Worm (Caenorhabditis elegans) whole organism, L3 larva: ENCODE data around the gene rpn-9.

ENCODE experiments used
- R02D3.7 ChIP-seq: fragments of 150-350 bp; optimal IDR thresholded peaks from 2 replicates; lab custom pipeline; 2014; ENCODE audit warnings: missing biosample characterization, missing genetic modification characterization
- ZK546.5 ChIP-seq: sonication (generic microtip); optimal IDR thresholded peaks from 2 replicates; lab custom pipeline; 2017; ENCODE audit warnings: missing biosample characterization, missing genetic modification characterization
- aly-2 ChIP-seq: fragments of 150-350 bp; optimal IDR thresholded peaks from 2 replicates; lab custom pipeline; 2014; ENCODE audit warnings: missing biosample characterization, missing genetic modification characterization
- ama-1 ChIP-seq: fragments of 150-350 bp; optimal IDR thresholded peaks from 2 replicates; lab custom pipeline; 2018
- ceh-16 ChIP-seq: sonication (generic microtip); optimal IDR thresholded peaks from 2 replicates; lab custom pipeline; 2017; ENCODE audit warnings: missing biosample characterization, missing genetic modification characterization
- ceh-82 ChIP-seq: fragments of 150-350 bp; optimal IDR thresholded peaks from 2 replicates; lab custom pipeline; 2014; ENCODE audit warnings: missing biosample characterization, missing genetic modification characterization
- ceh-9 ChIP-seq: sonication (generic microtip); optimal IDR thresholded peaks from 2 replicates; lab custom pipeline; 2018; ENCODE audit warnings: missing biosample characterization, missing genetic modification characterization
- daf-12 ChIP-seq: fragments of 150-350 bp; optimal IDR thresholded peaks from 2 replicates; lab custom pipeline; 2014; ENCODE audit warnings: missing biosample characterization, missing genetic modification reagents, missing genetic modification characterization
- egl-27 ChIP-seq: sonication (generic microtip); optimal IDR thresholded peaks from 4 replicates; lab custom pipeline; 2017; ENCODE audit warnings: missing biosample characterization, missing genetic modification reagents, missing genetic modification characterization
- egl-5 ChIP-seq: fragments of 150-350 bp; optimal IDR thresholded peaks from 2 replicates; lab custom pipeline; 2017; ENCODE audit warnings: missing biosample characterization, missing genetic modification reagents, missing genetic modification characterization, inconsistent platforms
- elt-1 ChIP-seq: fragments of 150-350 bp; optimal IDR thresholded peaks from 2 replicates; lab custom pipeline; 2014; ENCODE audit warnings: missing biosample characterization, missing genetic modification characterization
- elt-3 ChIP-seq, 3 experiments: fragments of 150-350 bp in 1 of 3; sonication (generic microtip) in 2 of 3; optimal IDR thresholded peaks; 2 replicates in 2 of 3; 4 replicates in 1 of 3; lab custom pipeline; 2014 to 2017; ENCODE audit warnings: missing biosample characterization in 3 of 3, missing genetic modification characterization in 3 of 3
- eor-1 ChIP-seq, 2 experiments: fragments of 150-350 bp; optimal IDR thresholded peaks; 2 replicates each; lab custom pipeline; 2014 to 2018; ENCODE audit warnings: missing biosample characterization in 2 of 2, missing genetic modification characterization in 2 of 2
- fkh-10 ChIP-seq: sonication (generic microtip); optimal IDR thresholded peaks from 2 replicates; lab custom pipeline; 2017; ENCODE audit warnings: missing biosample characterization, missing genetic modification reagents, missing genetic modification characterization
- fkh-2 ChIP-seq: fragments of 150-350 bp; optimal IDR thresholded peaks from 2 replicates; lab custom pipeline; 2014; ENCODE audit warnings: missing biosample characterization, missing genetic modification reagents, missing genetic modification characterization
- fos-1 ChIP-seq: fragments of 150-350 bp; optimal IDR thresholded peaks from 2 replicates; lab custom pipeline; 2014; ENCODE audit warnings: missing biosample characterization, missing genetic modification characterization
- hmg-11 ChIP-seq: sonication (generic microtip); optimal IDR thresholded peaks from 2 replicates; lab custom pipeline; 2016; ENCODE audit warnings: missing genetic modification characterization, missing compliant biosample characterization
- lin-15B ChIP-seq: fragments of 150-350 bp; optimal IDR thresholded peaks from 2 replicates; lab custom pipeline; 2014; ENCODE audit warnings: missing biosample characterization, missing genetic modification characterization
- nfya-1 ChIP-seq: sonication (generic microtip); optimal IDR thresholded peaks from 2 replicates; lab custom pipeline; 2017; ENCODE audit warnings: missing genetic modification characterization, mild to moderate bottlenecking, missing compliant biosample characterization, antibody characterized with exemption, moderate library complexity; ENCODE audit not compliant: insufficient read depth
- nhr-12 ChIP-seq: fragments of 150-350 bp; optimal IDR thresholded peaks from 2 replicates; lab custom pipeline; 2014; ENCODE audit warnings: missing biosample characterization, missing genetic modification characterization
- nhr-23 ChIP-seq: fragments of 150-350 bp; optimal IDR thresholded peaks from 2 replicates; lab custom pipeline; 2014; ENCODE audit warnings: missing biosample characterization, missing genetic modification reagents, missing genetic modification characterization
- nhr-237 ChIP-seq: fragments of 150-350 bp; optimal IDR thresholded peaks from 2 replicates; lab custom pipeline; 2014; ENCODE audit warnings: missing biosample characterization, missing genetic modification characterization
- nhr-25 ChIP-seq: sonication (generic microtip); optimal IDR thresholded peaks from 2 replicates; lab custom pipeline; 2017; ENCODE audit warnings: missing biosample characterization, missing genetic modification characterization
- nhr-28 ChIP-seq: fragments of 150-350 bp; optimal IDR thresholded peaks from 2 replicates; lab custom pipeline; 2014; ENCODE audit warnings: missing biosample characterization, missing genetic modification characterization
- nhr-43 ChIP-seq: sonication (generic microtip); optimal IDR thresholded peaks from 2 replicates; lab custom pipeline; 2016; ENCODE audit warnings: mild to moderate bottlenecking, missing genetic modification characterization, missing compliant biosample characterization; ENCODE audit not compliant: poor library complexity, severe bottlenecking
- nhr-67 ChIP-seq: fragments of 150-350 bp; optimal IDR thresholded peaks from 2 replicates; lab custom pipeline; 2014; ENCODE audit warnings: missing biosample characterization, missing genetic modification characterization
- nhr-76 ChIP-seq: fragments of 150-350 bp; sonication (generic microtip); optimal IDR thresholded peaks from 5 replicates; lab custom pipeline; 2014; ENCODE audit warnings: missing biosample characterization, missing genetic modification characterization
- pha-4 ChIP-seq: fragments of 150-350 bp; optimal IDR thresholded peaks from 2 replicates; lab custom pipeline; 2014; ENCODE audit warnings: missing biosample characterization, missing genetic modification reagents, missing genetic modification characterization
- pqm-1 ChIP-seq: fragments of 150-350 bp; optimal IDR thresholded peaks from 2 replicates; lab custom pipeline; 2017; ENCODE audit warnings: missing biosample characterization, missing genetic modification characterization, inconsistent platforms
- sea-2 ChIP-seq: fragments of 150-350 bp; sonication (generic microtip); optimal IDR thresholded peaks from 4 replicates; lab custom pipeline; 2014; ENCODE audit warnings: missing biosample characterization, missing genetic modification reagents, missing genetic modification characterization
- skn-1 ChIP-seq: fragments of 150-350 bp; optimal IDR thresholded peaks from 2 replicates; lab custom pipeline; 2014; ENCODE audit warnings: missing biosample characterization, missing genetic modification characterization
- unc-39 ChIP-seq: sonication (generic microtip); optimal IDR thresholded peaks from 4 replicates; lab custom pipeline; 2017; ENCODE audit warnings: missing biosample characterization, missing genetic modification characterization
- unc-62 ChIP-seq: fragments of 150-350 bp; sonication (generic microtip); optimal IDR thresholded peaks from 4 replicates; lab custom pipeline; 2014; ENCODE audit warnings: missing biosample characterization, missing genetic modification reagents, missing genetic modification characterization
- ztf-4 ChIP-seq: fragments of 150-350 bp; optimal IDR thresholded peaks from 2 replicates; lab custom pipeline; 2014; ENCODE audit warnings: missing biosample characterization, missing genetic modification characterization

The rpn-9 gene

DNA sequence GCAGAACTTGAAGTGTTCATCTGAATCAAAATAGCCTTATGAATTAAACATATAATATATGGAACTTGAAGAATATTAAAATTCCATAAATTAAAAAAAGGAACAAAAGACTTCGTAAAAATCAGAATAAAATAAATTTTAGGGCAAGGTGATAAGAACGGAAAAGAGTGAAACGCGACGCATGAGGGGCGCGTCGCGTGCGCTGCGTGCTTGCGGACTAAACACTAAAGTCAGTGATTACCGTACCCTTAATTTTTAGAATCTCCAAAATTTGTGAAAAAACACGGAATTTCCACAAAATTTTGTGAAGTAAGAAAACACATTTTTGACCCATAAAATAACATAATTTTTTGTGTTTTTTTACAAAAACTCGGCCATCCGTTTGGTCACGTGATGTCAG lies 22.5 kb upstream of the rpn-9 start, which contains the start of gene T05B9.1:
Gene T05B9.1 (minus strand): TSS at position 20 of the 400 bp plus-strand sequence.
- TF ChIP-seq R02D3.7 (tag; lab: Kevin White, UChicago), result no peak
- no peak for TF ChIP-seq hmg-11 (tag; lab: Kevin White, UChicago)
- no peak for TF ChIP-seq nhr-76
- TF ChIP-seq nfya-1 (tag; lab: Kevin White, UChicago), result no peak
- TF ChIP-seq egl-5 (tag; lab: Kevin White, UChicago), result no peak
- no peak for TF ChIP-seq pha-4 (tag; lab: Kevin White, UChicago)
- no peak for TF ChIP-seq nhr-23 (tag; lab: Kevin White, UChicago)
- TF ChIP-seq fos-1 (tag; lab: Kevin White, UChicago), result no peak
- no peak for TF ChIP-seq eor-1 (tag; optimal IDR thresholded peaks at IDR 0.05; lab: Kevin White, UChicago)
- no peak for TF ChIP-seq unc-62 (GFP tag; lab: Kevin White, UChicago)
- no peak for TF ChIP-seq sea-2
- TF ChIP-seq ceh-16 (tag; lab: Kevin White, UChicago), result no peak
- no peak for TF ChIP-seq ZK546.5 (tag; lab: Kevin White, UChicago)
- no peak for TF ChIP-seq egl-27 (tag; lab: Kevin White, UChicago)

DNA sequence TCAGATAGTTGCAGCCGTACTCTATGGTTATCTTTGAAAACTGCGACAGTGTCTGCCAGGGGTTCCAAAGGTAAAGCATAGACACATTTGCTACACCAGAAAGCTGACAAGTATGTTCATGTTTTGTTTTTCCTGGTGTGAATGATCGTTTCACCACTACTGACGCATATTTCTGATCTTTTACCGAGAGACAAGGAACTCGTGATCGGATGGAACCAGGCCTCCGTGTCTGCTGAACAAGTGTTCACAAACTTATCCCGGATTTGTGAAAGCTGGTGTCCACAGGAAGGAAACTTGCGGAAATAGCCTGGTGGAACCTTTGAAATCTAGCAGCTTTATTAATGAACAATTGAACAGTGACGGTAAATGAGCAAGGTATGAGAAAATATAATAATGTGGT lies 21.0 kb upstream of the rpn-9 start:
- TF ChIP-seq ceh-16 (tag; lab: Kevin White, UChicago) (no peak), ztf-4 (tag; lab: Kevin White, UChicago) (no peak), skn-1 (tag; lab: Kevin White, UChicago) (no peak), nhr-67 (no peak), sea-2 (no peak), ZK546.5 (tag; lab: Kevin White, UChicago) (no peak), elt-1 (no peak), egl-5 (tag; lab: Kevin White, UChicago) (no peak), hmg-11 (tag; lab: Kevin White, UChicago) (no peak), nhr-25 (tag; lab: Kevin White, UChicago) (no peak), lin-15B (tag; lab: Kevin White, UChicago) (no peak)
- TF ChIP-seq, all 47 proteins: peak for 0

DNA sequence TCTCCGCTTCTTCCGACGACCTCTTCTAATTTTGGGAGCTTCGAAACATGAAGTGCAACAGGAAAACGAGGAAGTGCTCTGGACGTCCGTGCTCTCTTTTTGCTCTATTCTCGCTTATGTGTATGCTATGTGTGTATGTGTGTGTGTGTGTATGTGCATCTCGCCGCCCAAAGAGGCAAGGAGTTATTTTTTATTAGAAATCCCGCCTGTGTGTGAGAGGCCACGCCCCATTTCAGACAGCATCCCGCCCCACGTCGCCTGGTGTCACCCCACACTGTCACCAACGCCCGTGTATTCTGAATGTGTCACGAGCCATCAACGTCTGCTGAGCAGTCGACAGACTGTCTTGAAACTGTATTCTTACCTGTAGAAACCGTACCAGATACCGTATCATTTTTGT lies 16.8 kb upstream of the rpn-9 start, which contains the start of gene T05B9.2:
Gene T05B9.2 (plus strand): TSS at position 301 of the 400 bp plus-strand sequence.
- TF ChIP-seq daf-12 (no peak), nhr-12 (tag; lab: Kevin White, UChicago) (no peak), aly-2 (no peak), eor-1 (tag; optimal IDR thresholded peaks at IDR 0.05; lab: Kevin White, UChicago) (no peak), nhr-28 (no peak), nhr-67 (no peak), lin-15B (tag; lab: Kevin White, UChicago) (no peak), fkh-2 (no peak), ceh-16 (tag; lab: Kevin White, UChicago) (no peak), nhr-237 (tag; lab: Kevin White, UChicago) (no peak)

DNA sequence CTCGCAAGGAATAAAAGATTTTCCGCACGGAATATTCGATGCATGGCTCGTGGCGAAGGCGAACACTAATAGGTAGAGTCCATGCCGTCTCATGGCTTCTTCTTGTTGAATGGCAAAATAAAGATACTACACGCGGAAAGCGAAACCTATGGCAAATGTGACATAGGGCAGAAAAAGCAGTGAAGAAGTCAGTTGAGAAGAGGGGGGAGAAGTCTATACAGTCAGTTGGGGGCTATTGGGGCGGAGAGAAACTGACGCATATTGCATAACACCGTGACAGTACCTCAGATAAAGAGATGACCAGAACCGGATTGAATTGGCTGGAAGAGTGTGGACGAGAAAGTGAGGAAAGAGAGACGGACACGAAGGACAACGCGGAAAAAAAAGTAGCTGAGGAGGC lies 8.7 kb upstream of the rpn-9 start, which contains the start of gene T06D8.10:
Gene T06D8.10 (minus strand): TSS at position 101 of the 400 bp plus-strand sequence.
- TF ChIP-seq pqm-1 (tag; lab: Kevin White, UChicago), result no peak
- no peak for TF ChIP-seq ceh-82 (tag; lab: Kevin White, UChicago)
- no peak for TF ChIP-seq fkh-10
- TF ChIP-seq unc-39 (tag; lab: Kevin White, UChicago), result no peak
- no peak for TF ChIP-seq fkh-2
- no peak for TF ChIP-seq ceh-9
- no peak for TF ChIP-seq nhr-23 (tag; lab: Kevin White, UChicago)
- peak; percentile 10 for TF ChIP-seq nhr-43 (tag; lab: Kevin White, UChicago)
- TF ChIP-seq nhr-76, result no peak
- TF ChIP-seq elt-3 (tag; optimal IDR thresholded peaks at IDR 0.05; lab: Kevin White, UChicago), result no peak
- TF ChIP-seq pha-4 (tag; lab: Kevin White, UChicago), result no peak
- peak; percentile 81 for TF ChIP-seq nhr-25 (tag; lab: Kevin White, UChicago)

DNA sequence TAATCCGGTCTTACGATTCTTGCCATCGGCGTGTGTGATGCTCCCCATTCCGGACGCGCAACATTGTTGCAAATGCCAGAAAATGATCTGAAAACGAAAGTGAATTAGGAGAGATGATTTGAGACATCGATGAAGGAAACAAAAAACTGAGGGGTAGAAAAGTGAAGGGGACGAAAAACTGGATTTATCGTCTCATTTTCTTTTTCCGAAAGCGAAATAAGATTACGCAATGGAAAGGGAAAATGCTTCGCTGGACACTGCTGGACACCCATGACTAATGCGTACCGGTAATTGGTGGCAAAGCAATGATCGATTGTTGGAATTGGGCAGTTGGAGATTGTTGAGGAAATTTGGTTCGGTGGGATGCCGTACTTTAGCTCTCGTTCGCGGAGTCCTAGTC lies 7.8 kb upstream of the rpn-9 start:
- no peak for TF ChIP-seq eor-1 (tag; optimal IDR thresholded peaks at IDR 0.05; lab: Kevin White, UChicago)
- TF ChIP-seq nhr-25 (tag; lab: Kevin White, UChicago), result peak; percentile 29
- TF ChIP-seq ama-1 (lab: Kevin White, UChicago), result no peak
- TF ChIP-seq ZK546.5 (tag; lab: Kevin White, UChicago), result no peak
- TF ChIP-seq, all 47 proteins: peak for 1
